Fruit fly (Drosophila melanogaster): Measurements from ENCODE around the gene CG1116.
A peak's percentile ranks its signal among the peaks of the same experiment; 100 is the strongest.

CG1116 gene

dm6 chr3R:5261262-5261661 is 41.8 kb downstream of the CG1116 start:
- TF ChIP-seq EcR (GFP tag; optimal IDR thresholded peaks at IDR 0.05) = no peak
- no peak for TF ChIP-seq CG8478 (optimal IDR thresholded peaks at IDR 0.05)
- no peak for TF ChIP-seq psq (optimal IDR thresholded peaks at IDR 0.05)
- TF ChIP-seq usp (GFP tag; optimal IDR thresholded peaks at IDR 0.05) = no peak
- no peak for TF ChIP-seq Dll (optimal IDR thresholded peaks at IDR 0.05)
- TF ChIP-seq pan (optimal IDR thresholded peaks at IDR 0.05) = no peak

dm6 chr3R:5261996-5262535 is 42.6 kb downstream of the CG1116 start:
- TF ChIP-seq Dll (optimal IDR thresholded peaks at IDR 0.05) = no peak
- no peak for TF ChIP-seq EcR (GFP tag; optimal IDR thresholded peaks at IDR 0.05)
- TF ChIP-seq pan (optimal IDR thresholded peaks at IDR 0.05) = no peak
- no peak for TF ChIP-seq psq (optimal IDR thresholded peaks at IDR 0.05)
- no peak for TF ChIP-seq usp (GFP tag; optimal IDR thresholded peaks at IDR 0.05)
- TF ChIP-seq CG8478 (optimal IDR thresholded peaks at IDR 0.05) = no peak

- TF ChIP-seq EcR (GFP tag; optimal IDR thresholded peaks at IDR 0.05) (no peak), pan (optimal IDR thresholded peaks at IDR 0.05) (no peak), usp (GFP tag; optimal IDR thresholded peaks at IDR 0.05) (no peak), Dll (optimal IDR thresholded peaks at IDR 0.05) (no peak), CG8478 (optimal IDR thresholded peaks at IDR 0.05) (no peak)
Measured at dm6 chr3R:5262592-5262991, 43.1 kb downstream of the CG1116 start, which contains the start of gene Tim17a2. Tim17a2 (minus strand) TSS chr3R:5262692.

dm6 chr3R:5263311-5264250 is 44.1 kb downstream of the CG1116 start:
- TF ChIP-seq usp (GFP tag; optimal IDR thresholded peaks at IDR 0.05) (no peak), EcR (GFP tag; optimal IDR thresholded peaks at IDR 0.05) (peak in 1 of 2 experiments; percentile 11), CG8478 (optimal IDR thresholded peaks at IDR 0.05) (peak; percentile 55)

dm6 chr3R:5264251-5265098 is 45.0 kb downstream of the CG1116 start:
- TF ChIP-seq pan (optimal IDR thresholded peaks at IDR 0.05) (no peak), usp (GFP tag; optimal IDR thresholded peaks at IDR 0.05) (no peak), Dll (optimal IDR thresholded peaks at IDR 0.05) (no peak), psq (optimal IDR thresholded peaks at IDR 0.05) (no peak), EcR (GFP tag; optimal IDR thresholded peaks at IDR 0.05) (no peak), CG8478 (optimal IDR thresholded peaks at IDR 0.05) (no peak)

- no peak for TF ChIP-seq EcR (GFP tag; optimal IDR thresholded peaks at IDR 0.05)
Measured at dm6 chr3R:5266282-5266681, 46.8 kb downstream of the CG1116 start.

- TF ChIP-seq pan (optimal IDR thresholded peaks at IDR 0.05) (no peak), CG8478 (optimal IDR thresholded peaks at IDR 0.05) (no peak)
Measured at dm6 chr3R:5268495-5268894, 49.0 kb downstream of the CG1116 start.

dm6 chr3R:5270806-5271205 is 51.3 kb downstream of the CG1116 start:
- TF ChIP-seq Dll (optimal IDR thresholded peaks at IDR 0.05) (no peak), CG8478 (optimal IDR thresholded peaks at IDR 0.05) (no peak), pan (optimal IDR thresholded peaks at IDR 0.05) (no peak), psq (optimal IDR thresholded peaks at IDR 0.05) (no peak), usp (GFP tag; optimal IDR thresholded peaks at IDR 0.05) (no peak), EcR (GFP tag; optimal IDR thresholded peaks at IDR 0.05) (no peak)
